Worm (Caenorhabditis elegans) whole organism, young adult: Measurements from ENCODE around the gene col-129.
"Not testable (repeated sequence)": the region's sequence is repeated elsewhere in the genome, so short reads cannot be mapped to it uniquely, and the experiment has no call there.

Source experiments
- ZK185.1 ChIP-seq: sonication (generic microtip); optimal IDR thresholded peaks from 2 replicates; lab custom pipeline; 2016; ENCODE audit warnings: mild to moderate bottlenecking, missing genetic modification characterization, missing compliant biosample characterization; ENCODE audit not compliant: poor library complexity, severe bottlenecking
- ama-1 ChIP-seq, 3 experiments: fragments of 150-350 bp in 1 of 3; sonication (generic microtip) in 2 of 3; optimal IDR thresholded peaks; 2 replicates each; lab custom pipeline; 2014 to 2018; ENCODE audit warnings: missing biosample characterization in 2 of 3, missing genetic modification characterization in 2 of 3, missing genetic modification reagents in 2 of 3
- ceh-91 ChIP-seq: fragments of 200-800 bp; sonication (Bioruptor generic); IDR thresholded peaks from 2 replicates; pipeline ENCODE4 v1.3.6; 2022; ENCODE audit warnings: missing genetic modification reagents, missing genetic modification characterization, missing compliant biosample characterization
- egl-18 ChIP-seq: fragments of 200-800 bp; sonication (Bioruptor generic); IDR thresholded peaks from 2 replicates; pipeline ENCODE4 v1.3.6; 2022; ENCODE audit warnings: missing genetic modification reagents, missing genetic modification characterization, missing compliant biosample characterization
- mel-28 ChIP-seq: sonication (generic microtip); optimal IDR thresholded peaks from 2 replicates; lab custom pipeline; 2016; ENCODE audit warnings: borderline replicate concordance, mild to moderate bottlenecking, missing genetic modification characterization, missing compliant biosample characterization
- nhr-120 ChIP-seq: fragments of 200-800 bp; sonication (Bioruptor generic); IDR thresholded peaks from 2 replicates; pipeline ENCODE4 v1.3.6; 2022; ENCODE audit warnings: missing genetic modification characterization, missing compliant biosample characterization
- somi-1 ChIP-seq: fragments of 200-800 bp; sonication (Bioruptor generic); optimal IDR thresholded peaks from 2 replicates; lab custom pipeline; 2018; ENCODE audit warnings: mild to moderate bottlenecking, missing genetic modification characterization, missing compliant biosample characterization
- unc-62 ChIP-seq: fragments of 150-350 bp; optimal IDR thresholded peaks from 2 replicates; lab custom pipeline; 2014; ENCODE audit warnings: missing biosample characterization, missing genetic modification reagents, missing genetic modification characterization
- ztf-18 ChIP-seq: sonication (generic microtip); optimal IDR thresholded peaks from 2 replicates; lab custom pipeline; 2016; ENCODE audit warnings: missing genotype, mild to moderate bottlenecking, missing genetic modification characterization, missing compliant biosample characterization

DNA sequence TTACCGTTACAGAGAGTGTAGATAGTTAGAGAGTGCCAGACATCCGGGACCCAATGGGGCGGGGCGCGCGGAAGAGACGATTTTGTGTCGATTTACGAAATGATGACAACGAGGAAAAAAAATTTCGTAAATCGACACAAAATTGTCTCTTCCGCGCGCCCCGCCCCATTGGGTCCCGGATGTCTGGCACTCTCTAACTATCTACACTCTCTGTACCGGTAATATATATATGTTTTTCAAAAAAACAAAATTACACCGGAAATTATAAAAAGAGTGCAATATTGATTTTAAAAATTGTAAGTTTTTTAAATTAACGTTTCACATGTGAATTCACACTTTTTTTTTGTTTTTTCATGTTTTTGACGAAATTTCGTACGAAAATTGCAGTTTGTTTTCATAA, 27.9 kb upstream of the col-129 start, which contains the start of gene B0001.4:
- TF ChIP-seq ama-1 (optimal IDR thresholded peaks at IDR 0.05; lab: Kevin White, UChicago); ama-1 (GFP tag; optimal IDR thresholded peaks at IDR 0.05; lab: Kevin White, UChicago); egl-18 (GFP tag; lab: Robert Waterston, UW); ZK185.1 (tag; lab: Kevin White, UChicago); unc-62 (GFP tag; lab: Kevin White, UChicago); somi-1 (GFP tag; lab: Kevin White, UChicago); nhr-120 (GFP tag; lab: Robert Waterston, UW); ceh-91 (GFP tag; lab: Robert Waterston, UW); ztf-18 (tag; lab: Kevin White, UChicago); mel-28 (tag; lab: Kevin White, UChicago): not testable (repeated sequence)
